Worm (Caenorhabditis elegans) whole organism, young adult: ENCODE data around the gene egl-9.

Experiments
- B0019.2 ChIP-seq: fragments of 200-800 bp; sonication (Bioruptor generic); conservative IDR thresholded peaks from 2 replicates; pipeline ENCODE4 v1.3.6; 2022; ENCODE audit warnings: missing genetic modification reagents, missing genetic modification characterization, missing compliant biosample characterization
- B0336.3 ChIP-seq: fragments of 200-800 bp; sonication (Bioruptor generic); IDR thresholded peaks from 2 replicates; pipeline ENCODE4 v1.3.6; 2022; ENCODE audit warnings: missing genetic modification characterization, missing compliant biosample characterization
- F10E7.11 ChIP-seq: sonication (generic microtip); optimal IDR thresholded peaks from 2 replicates; lab custom pipeline; 2017; ENCODE audit warnings: mild to moderate bottlenecking, missing genetic modification characterization, moderate library complexity, missing compliant biosample characterization
- F22D6.2 ChIP-seq: sonication (generic microtip); optimal IDR thresholded peaks from 2 replicates; lab custom pipeline; 2016; ENCODE audit warnings: mild to moderate bottlenecking, missing genetic modification characterization, missing compliant biosample characterization
- F52B5.7 ChIP-seq: sonication (generic microtip); optimal IDR thresholded peaks from 2 replicates; lab custom pipeline; 2016; ENCODE audit warnings: mild to moderate bottlenecking, missing genetic modification characterization, missing compliant biosample characterization
- F55B11.4 ChIP-seq: sonication (generic microtip); optimal IDR thresholded peaks from 2 replicates; lab custom pipeline; 2016; ENCODE audit warnings: missing compliant biosample characterization, missing genetic modification characterization, borderline replicate concordance; ENCODE audit not compliant: insufficient read depth
- F57A8.1 ChIP-seq: fragments of 200-800 bp; sonication (Bioruptor generic); optimal IDR thresholded peaks from 2 replicates; lab custom pipeline; 2018; ENCODE audit warnings: mild to moderate bottlenecking, missing genetic modification characterization, moderate library complexity, missing compliant biosample characterization
- Y53F4B.3 ChIP-seq: fragments of 200-800 bp; sonication (Bioruptor generic); IDR thresholded peaks from 2 replicates; pipeline ENCODE4 v1.3.6; 2022; ENCODE audit warnings: missing genetic modification reagents, missing genetic modification characterization, missing compliant biosample characterization
- Y56A3A.18 ChIP-seq: fragments of 200-800 bp; sonication (Bioruptor generic); IDR thresholded peaks from 2 replicates; pipeline ENCODE4 v1.3.6; 2022; ENCODE audit warnings: missing genetic modification reagents, missing genetic modification characterization, missing compliant biosample characterization
- Y95B8A.8 ChIP-seq: fragments of 200-800 bp; sonication (Bioruptor generic); IDR thresholded peaks from 2 replicates; pipeline ENCODE4 v1.3.6; 2022; ENCODE audit warnings: missing genetic modification reagents, missing genetic modification characterization, missing compliant biosample characterization
- atf-7 ChIP-seq: sonication (generic microtip); optimal IDR thresholded peaks from 2 replicates; lab custom pipeline; 2017; ENCODE audit warnings: mild to moderate bottlenecking, missing genetic modification characterization, missing compliant biosample characterization
- athp-1 ChIP-seq: sonication (generic microtip); optimal IDR thresholded peaks from 2 replicates; lab custom pipeline; 2017; ENCODE audit warnings: mild to moderate bottlenecking, missing genetic modification characterization, missing compliant biosample characterization
- attf-6 ChIP-seq: fragments of 200-800 bp; sonication (Bioruptor generic); IDR thresholded peaks from 2 replicates; pipeline ENCODE4 v1.3.6; 2022; ENCODE audit warnings: missing genetic modification reagents, missing genetic modification characterization, missing compliant biosample characterization
- cebp-2 ChIP-seq: fragments of 200-800 bp; sonication (Bioruptor generic); IDR thresholded peaks from 2 replicates; pipeline ENCODE4 v1.3.6; 2022; ENCODE audit warnings: missing genetic modification characterization, missing compliant biosample characterization
- egrh-3 ChIP-seq: fragments of 200-800 bp; sonication (Bioruptor generic); IDR thresholded peaks from 2 replicates; pipeline ENCODE4 v1.3.6; 2022; ENCODE audit warnings: missing genetic modification reagents, missing genetic modification characterization, missing compliant biosample characterization
- hlh-26 ChIP-seq: fragments of 200-800 bp; sonication (Bioruptor generic); conservative IDR thresholded peaks from 2 replicates; pipeline ENCODE4 v1.3.6; 2022; ENCODE audit warnings: missing genetic modification reagents, missing genetic modification characterization, missing compliant biosample characterization
- hmg-1.2 ChIP-seq: fragments of 200-800 bp; sonication (Bioruptor generic); IDR thresholded peaks from 2 replicates; pipeline ENCODE4 v1.3.6; 2022; ENCODE audit warnings: missing genetic modification reagents, missing genetic modification characterization, missing compliant biosample characterization
- lag-1 ChIP-seq: fragments of 200-800 bp; sonication (Bioruptor generic); IDR thresholded peaks from 2 replicates; pipeline ENCODE4 v1.3.6; 2022; ENCODE audit warnings: missing genetic modification reagents, missing genetic modification characterization, missing compliant biosample characterization
- lin-35 ChIP-seq, 3 experiments: fragments of 150-350 bp in 2 of 3; sonication (generic microtip) in 1 of 3; optimal IDR thresholded peaks; 2 replicates each; lab custom pipeline; 2014 to 2018; ENCODE audit warnings: missing biosample characterization in 3 of 3, missing genetic modification characterization in 3 of 3, missing genetic modification reagents in 3 of 3
- lin-40 ChIP-seq: sonication (generic microtip); optimal IDR thresholded peaks from 2 replicates; lab custom pipeline; 2016; ENCODE audit warnings: missing genetic modification characterization, mild to moderate bottlenecking, missing compliant biosample characterization, missing genotype, missing genetic modification reagents
- lin-54 ChIP-seq: fragments of 200-800 bp; sonication (Bioruptor generic); optimal IDR thresholded peaks from 2 replicates; lab custom pipeline; 2018; ENCODE audit warnings: mild to moderate bottlenecking, missing genetic modification characterization, missing compliant biosample characterization
- lsy-27 ChIP-seq: sonication (generic microtip); optimal IDR thresholded peaks from 2 replicates; lab custom pipeline; 2017; ENCODE audit warnings: missing genetic modification characterization, mild to moderate bottlenecking, missing compliant biosample characterization, antibody characterized with exemption, missing genotype, borderline replicate concordance; ENCODE audit not compliant: insufficient read depth
- mes-4 ChIP-seq: sonication (generic microtip); optimal IDR thresholded peaks from 2 replicates; lab custom pipeline; 2016; ENCODE audit warnings: missing genotype, missing genetic modification characterization, missing compliant biosample characterization
- nfya-2 ChIP-seq: fragments of 200-800 bp; sonication (Bioruptor generic); IDR thresholded peaks from 2 replicates; pipeline ENCODE4 v1.3.6; 2022; ENCODE audit warnings: missing genetic modification reagents, missing genetic modification characterization, missing compliant biosample characterization
- nhr-120 ChIP-seq: fragments of 200-800 bp; sonication (Bioruptor generic); IDR thresholded peaks from 2 replicates; pipeline ENCODE4 v1.3.6; 2022; ENCODE audit warnings: missing genetic modification characterization, missing compliant biosample characterization
- nhr-80 ChIP-seq: sonication (generic microtip); optimal IDR thresholded peaks from 2 replicates; lab custom pipeline; 2016; ENCODE audit warnings: missing genetic modification characterization, missing compliant biosample characterization
- nhr-90 ChIP-seq: sonication (generic microtip); optimal IDR thresholded peaks from 2 replicates; lab custom pipeline; 2016; ENCODE audit warnings: missing genotype, mild to moderate bottlenecking, missing genetic modification characterization, missing compliant biosample characterization
- sdz-38 ChIP-seq: sonication (generic microtip); optimal IDR thresholded peaks from 2 replicates; lab custom pipeline; 2016; ENCODE audit warnings: missing genotype, missing genetic modification characterization, missing compliant biosample characterization
- sea-2 ChIP-seq: fragments of 200-800 bp; sonication (Bioruptor generic); IDR thresholded peaks from 2 replicates; pipeline ENCODE4 v1.3.6; 2022; ENCODE audit warnings: missing genetic modification characterization, missing compliant biosample characterization
- ztf-22 ChIP-seq: fragments of 200-800 bp; sonication (Bioruptor generic); optimal IDR thresholded peaks from 2 replicates; lab custom pipeline; 2018; ENCODE audit warnings: mild to moderate bottlenecking, missing genetic modification characterization, moderate library complexity, missing compliant biosample characterization

Gene egl-9

DNA sequence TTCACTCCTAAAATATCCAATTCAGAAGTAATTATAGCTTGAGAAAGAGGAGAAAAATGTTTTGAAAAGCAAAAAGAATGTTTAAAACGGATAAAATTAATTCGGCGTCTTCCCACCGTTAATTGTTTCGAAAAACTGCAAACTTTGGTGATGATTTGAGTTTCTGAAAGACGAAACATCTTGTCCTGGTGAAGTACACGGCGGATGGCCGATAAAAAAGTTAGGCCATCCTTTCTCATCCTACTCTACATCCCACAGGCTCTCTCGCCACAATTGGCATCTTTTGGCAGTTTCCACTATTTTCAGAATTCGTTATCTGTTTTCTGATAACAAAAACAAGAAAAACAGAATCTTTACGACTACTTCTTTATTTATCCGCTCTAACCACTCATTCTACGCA lies 57.6 kb downstream of the egl-9 start, which contains the start of the genes C35A5.8 and hda-11 (continued):
- no peak for TF ChIP-seq ztf-22 (GFP tag; lab: Kevin White, UChicago)
- no peak for TF ChIP-seq mes-4 (tag; lab: Kevin White, UChicago)
- no peak for TF ChIP-seq athp-1 (tag; lab: Kevin White, UChicago)
- TF ChIP-seq F57A8.1 (GFP tag; lab: Kevin White, UChicago): no peak
- TF ChIP-seq cebp-2 (GFP tag; lab: Robert Waterston, UW): no peak
- TF ChIP-seq nhr-80 (tag; lab: Kevin White, UChicago): peak; percentile 36
- no peak for TF ChIP-seq B0019.2
- no peak for TF ChIP-seq Y56A3A.18
- no peak for TF ChIP-seq nhr-90 (tag; lab: Kevin White, UChicago)
- no peak for TF ChIP-seq nfya-2 (GFP tag; lab: Robert Waterston, UW)
- no peak for TF ChIP-seq egrh-3 (GFP tag; lab: Robert Waterston, UW)
- TF ChIP-seq lin-40 (tag; lab: Kevin White, UChicago): peak; percentile 57
- no peak for TF ChIP-seq hlh-26 (GFP tag; lab: Robert Waterston, UW)
- no peak for TF ChIP-seq F55B11.4
- TF ChIP-seq F22D6.2 (tag; lab: Kevin White, UChicago): peak; percentile 57
- no peak for TF ChIP-seq Y53F4B.3 (GFP tag; lab: Robert Waterston, UW)
- TF ChIP-seq Y95B8A.8 (GFP tag; lab: Robert Waterston, UW): no peak
- peak; percentile 36 for TF ChIP-seq atf-7
- TF ChIP-seq sea-2 (GFP tag; lab: Robert Waterston, UW): no peak
- TF ChIP-seq nhr-120 (GFP tag; lab: Robert Waterston, UW): no peak
- TF ChIP-seq lag-1 (GFP tag; lab: Robert Waterston, UW): no peak
- TF ChIP-seq B0336.3 (GFP tag; lab: Robert Waterston, UW): no peak
- TF ChIP-seq F52B5.7 (tag; lab: Kevin White, UChicago): no peak
- peak; percentile 67; the same call in 1 of the 2 replicates for TF ChIP-seq hmg-1.2 (GFP tag; lab: Robert Waterston, UW)
- peak; percentile 23 for TF ChIP-seq sdz-38 (tag; lab: Kevin White, UChicago)
- no peak for TF ChIP-seq attf-6
- peak; percentile 42 for TF ChIP-seq lin-54 (GFP tag; lab: Kevin White, UChicago)
- TF ChIP-seq lsy-27 (tag; lab: Kevin White, UChicago): no peak
- TF ChIP-seq F10E7.11: no peak
- TF ChIP-seq lin-35 (GFP tag; optimal IDR thresholded peaks at IDR 0.05; lab: Kevin White, UChicago): peak in 1 of 3 experiments; percentile 11
